Worm (Caenorhabditis elegans): Measurements from ENCODE around the gene K06A4.2.
A peak's percentile ranks its signal among the peaks of the same experiment; 100 is the strongest.

K06A4.2 gene

ce11 chrV:9534621-9535020 is 50.6 kb downstream of the K06A4.2 start, which contains the start of gene tag-329:
Gene tag-329 (plus strand): TSS chrV:9534921.
- no peak for TF ChIP-seq hlh-6 (tag; optimal IDR thresholded peaks at IDR 0.05)
- no peak for TF ChIP-seq fkh-6 (tag; optimal IDR thresholded peaks at IDR 0.05)
- TF ChIP-seq dmd-4 (tag; optimal IDR thresholded peaks at IDR 0.05; ENCODE audit: borderline replicate concordance): no peak
- TF ChIP-seq ceh-31 (tag; optimal IDR thresholded peaks at IDR 0.05): no peak
- TF ChIP-seq unc-42 (tag; optimal IDR thresholded peaks at IDR 0.05): no peak
- TF ChIP-seq ztf-16 (tag; optimal IDR thresholded peaks at IDR 0.05): no peak
- no peak for TF ChIP-seq fax-1 (tag; optimal IDR thresholded peaks at IDR 0.05)
- TF ChIP-seq tbx-2 (tag; optimal IDR thresholded peaks at IDR 0.05): no peak
- TF ChIP-seq ceh-30 (tag; optimal IDR thresholded peaks at IDR 0.05): no peak
- TF ChIP-seq nhr-232 (tag; optimal IDR thresholded peaks at IDR 0.05): no peak
- TF ChIP-seq unc-3 (GFP tag; conservative IDR thresholded peaks at IDR 0.05): no peak
- TF ChIP-seq unc-3 (tag; optimal IDR thresholded peaks at IDR 0.05): no peak
- TF ChIP-seq sdc-2 (tag; optimal IDR thresholded peaks at IDR 0.05): no peak
- no peak for TF ChIP-seq hlh-8 (tag; optimal IDR thresholded peaks at IDR 0.05)
- TF ChIP-seq hlh-15 (tag; optimal IDR thresholded peaks at IDR 0.05): no peak
- no peak for TF ChIP-seq ceh-48 (tag; optimal IDR thresholded peaks at IDR 0.05)

DNA sequence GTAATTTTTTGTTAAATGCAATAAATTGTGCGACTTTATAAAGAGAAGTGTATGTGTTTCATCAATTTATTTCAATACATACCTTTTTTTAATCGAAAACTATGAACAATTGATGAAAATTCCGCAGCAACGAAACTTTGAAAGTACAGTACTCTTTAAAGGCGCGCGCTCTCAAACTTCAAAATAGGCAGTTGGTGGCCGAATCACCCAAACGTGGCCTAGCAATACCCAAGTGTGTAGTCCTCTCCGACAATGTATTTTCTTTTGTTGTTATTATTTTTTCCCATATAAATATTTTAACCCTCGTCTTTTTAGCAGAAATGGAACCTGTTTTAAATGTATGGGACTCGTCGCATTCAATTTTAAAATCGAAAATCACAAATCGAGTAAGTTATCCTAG is 52.5 kb downstream of the K06A4.2 start, which contains the start of gene C50F4.4:
C50F4.4 (plus strand) TSS at position 267 of the 400 bp plus-strand sequence.
- TF ChIP-seq npax-4 (tag; optimal IDR thresholded peaks at IDR 0.05): no peak
- TF ChIP-seq tbx-7 (tag; optimal IDR thresholded peaks at IDR 0.05): peak; percentile 23
- peak; percentile 56 for TF ChIP-seq ceh-31 (tag; optimal IDR thresholded peaks at IDR 0.05)
- TF ChIP-seq ets-4 (tag; optimal IDR thresholded peaks at IDR 0.05): peak; percentile 47
- TF ChIP-seq hlh-6 (tag; optimal IDR thresholded peaks at IDR 0.05): no peak
- peak; percentile 22 for TF ChIP-seq hlh-8 (tag; optimal IDR thresholded peaks at IDR 0.05)
- TF ChIP-seq C08G9.2 (tag; optimal IDR thresholded peaks at IDR 0.05): peak; percentile 73
- no peak for TF ChIP-seq ztf-16 (tag; optimal IDR thresholded peaks at IDR 0.05)
- TF ChIP-seq tbx-2 (tag; optimal IDR thresholded peaks at IDR 0.05): peak; percentile 51
- no peak for TF ChIP-seq C38D4.7 (GFP tag; optimal IDR thresholded peaks at IDR 0.05)
- TF ChIP-seq pax-1 (tag; optimal IDR thresholded peaks at IDR 0.05): no peak
- no peak for TF ChIP-seq ceh-22 (tag; optimal IDR thresholded peaks at IDR 0.05)
- TF ChIP-seq gmeb-2 (tag; optimal IDR thresholded peaks at IDR 0.05): no peak
- peak; percentile 46 for TF ChIP-seq ceh-2 (tag; optimal IDR thresholded peaks at IDR 0.05)
